Fruit fly (Drosophila melanogaster) whole organism: ENCODE measurements around the gene CG5116.

ENCODE experiments used
- CG8478 ChIP-seq: fragments of >200 bp; optimal IDR thresholded peaks from 2 replicates; lab custom pipeline; 2018; ENCODE audit warnings: inconsistent platforms
- Dll ChIP-seq: fragments of >200 bp; optimal IDR thresholded peaks from 2 replicates; lab custom pipeline; 2017
- EcR ChIP-seq, 2 experiments: fragments of >200 bp; optimal IDR thresholded peaks; 2 replicates each; lab custom pipeline; 2017; ENCODE audit warnings: missing biosample characterization in 2 of 2, missing genetic modification characterization in 2 of 2, missing genetic modification reagents in 2 of 2
- pan ChIP-seq: fragments of >200 bp; optimal IDR thresholded peaks from 2 replicates; lab custom pipeline; 2017
- psq ChIP-seq: fragments of >200 bp; optimal IDR thresholded peaks from 2 replicates; lab custom pipeline; 2017
- usp ChIP-seq: fragments of >200 bp; optimal IDR thresholded peaks from 2 replicates; lab custom pipeline; 2017; ENCODE audit warnings: missing biosample characterization, missing genetic modification characterization, mixed read lengths

DNA sequence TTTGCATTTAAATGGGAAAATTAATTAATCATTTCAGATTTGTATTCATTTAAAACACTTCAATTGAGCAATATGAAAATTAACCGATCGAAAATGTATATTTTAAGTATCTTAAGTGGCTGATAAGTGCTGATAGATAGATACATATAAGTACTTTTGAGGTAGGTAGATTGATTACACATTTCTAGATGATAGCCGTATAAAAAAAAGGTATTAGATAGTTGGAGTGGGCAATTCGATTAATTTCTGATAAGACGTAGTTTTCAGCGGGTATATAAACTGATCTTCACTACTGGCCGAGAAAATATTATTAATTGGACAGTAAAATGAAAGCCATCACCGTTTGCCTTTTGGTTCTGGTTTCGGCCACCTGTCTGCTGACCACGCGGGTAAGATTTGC lies 22.0 kb downstream of the CG5116 start, which contains the start of gene CG5107:
- TF ChIP-seq pan (lab: Kevin White, UChicago) (no peak), CG8478 (lab: Kevin White, UChicago) (no peak), EcR (GFP tag; optimal IDR thresholded peaks at IDR 0.05; lab: Kevin White, UChicago) (no peak), psq (lab: Kevin White, UChicago) (no peak), Dll (lab: Kevin White, UChicago) (no peak), usp (GFP tag; lab: Kevin White, UChicago) (no peak)
